Fruit fly (Drosophila melanogaster): ENCODE measurements around the gene CG34316.

Gene CG34316

DNA sequence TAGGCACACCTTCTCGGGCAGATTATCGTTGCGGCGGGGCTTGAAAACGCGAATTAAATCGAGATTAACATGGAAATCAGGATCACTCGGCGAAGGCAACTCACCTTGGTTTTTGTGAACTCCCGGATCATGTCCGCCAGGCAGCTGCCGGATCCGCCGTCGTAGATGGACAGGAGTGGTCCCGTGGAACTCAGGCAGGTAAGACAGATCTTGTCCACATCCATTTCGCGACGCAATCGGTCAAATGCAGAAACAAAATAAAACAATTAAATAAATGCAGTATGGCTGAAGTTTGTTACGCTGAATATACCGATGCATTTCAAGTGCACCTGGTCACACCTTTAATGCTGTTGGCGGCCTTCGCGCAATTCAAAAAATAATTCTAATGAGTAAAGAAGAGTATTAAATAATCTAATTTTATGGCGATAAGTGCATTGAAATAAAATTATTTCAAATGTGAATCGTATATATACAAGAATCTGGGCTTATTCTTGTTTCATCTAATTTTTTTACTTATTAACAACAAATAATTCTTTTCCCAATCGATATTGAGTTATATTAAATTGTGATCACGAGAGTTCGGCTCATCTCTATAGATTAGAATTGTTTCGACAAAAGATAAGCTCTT is 16.9 kb upstream of the CG34316 start, which contains the start of the genes CG6654 and CG4210 (continued):
- TF ChIP-seq cwo (GFP tag; optimal IDR thresholded peaks at IDR 0.05) (no peak), chm (GFP tag; IDR thresholded peaks at IDR 0.05) (0 out of 2 replicates have a peak, but pooled peaks have one; percentile 9), CG9932 (GFP tag; IDR thresholded peaks at IDR 0.05) (peak; percentile 54), bbx (GFP tag; IDR thresholded peaks at IDR 0.05; ENCODE audit: partially characterized antibody) (0 out of 2 replicates have a peak, but pooled peaks have one; percentile 39), PHDP (tag; optimal IDR thresholded peaks at IDR 0.05) (peak; percentile 8), CG6654 (GFP tag; optimal IDR thresholded peaks at IDR 0.05) (no peak), CG2116 (GFP tag; optimal IDR thresholded peaks at IDR 0.05) (peak; percentile 42), Elba2 (GFP tag; optimal IDR thresholded peaks at IDR 0.05) (peak; percentile 60), twi (tag; optimal IDR thresholded peaks at IDR 0.05) (no peak), E2f1 (GFP tag; IDR thresholded peaks at IDR 0.05) (no peak), nmo (GFP tag; optimal IDR thresholded peaks at IDR 0.05) (peak; percentile 56), Asciz (GFP tag; optimal IDR thresholded peaks at IDR 0.05) (peak; percentile 1), CoRest (tag; optimal IDR thresholded peaks at IDR 0.05) (peak; percentile 56), CG7357 (GFP tag; IDR thresholded peaks at IDR 0.05) (no peak), ftz-f1 (GFP tag; optimal IDR thresholded peaks at IDR 0.05) (peak; percentile 38), lbe (GFP tag; optimal IDR thresholded peaks at IDR 0.05) (no peak), Sry-δ (GFP tag; optimal IDR thresholded peaks at IDR 0.05) (peak; percentile 74), CG12659 (GFP tag; optimal IDR thresholded peaks at IDR 0.05) (peak; percentile 26), tna (GFP tag; IDR thresholded peaks at IDR 0.05; ENCODE audit: partially characterized antibody) (no peak), CG16863 (GFP tag; optimal IDR thresholded peaks at IDR 0.05) (no peak), h (optimal IDR thresholded peaks at IDR 0.05) (no peak), Hand (GFP tag; optimal IDR thresholded peaks at IDR 0.05) (no peak), CG2120 (GFP tag; optimal IDR thresholded peaks at IDR 0.05) (peak; percentile 53), Hsf (GFP tag; optimal IDR thresholded peaks at IDR 0.05) (peak; percentile 0), Dll (GFP tag; IDR thresholded peaks at IDR 0.05; ENCODE audit: partially characterized antibody) (peak; percentile 69), CG9817 (tag; optimal IDR thresholded peaks at IDR 0.05) (no peak), bab2 (GFP tag; optimal IDR thresholded peaks at IDR 0.05) (no peak), chif (GFP tag; optimal IDR thresholded peaks at IDR 0.05) (no peak), kni (GFP tag; optimal IDR thresholded peaks at IDR 0.05) (no peak), CG13775 (GFP tag; optimal IDR thresholded peaks at IDR 0.05) (peak; percentile 3), Myb (GFP tag; optimal IDR thresholded peaks at IDR 0.05) (peak; percentile 3), BtbVII (GFP tag; optimal IDR thresholded peaks at IDR 0.05) (no peak), grn (GFP tag; optimal IDR thresholded peaks at IDR 0.05) (peak; percentile 88), MESR4 (GFP tag; optimal IDR thresholded peaks at IDR 0.05) (peak; percentile 66), mam (GFP tag; optimal IDR thresholded peaks at IDR 0.05) (no peak), ERR (GFP tag; optimal IDR thresholded peaks at IDR 0.05) (no peak), B-H2 (GFP tag; optimal IDR thresholded peaks at IDR 0.05) (peak; percentile 38), CG31224 (GFP tag; IDR thresholded peaks at IDR 0.05) (no peak), unc-4 (GFP tag; IDR thresholded peaks at IDR 0.05; ENCODE audit: partially characterized antibody) (peak; percentile 51; the same call in 1 of the 2 replicates), CG11504 (tag; optimal IDR thresholded peaks at IDR 0.05) (no peak), gce (GFP tag; IDR thresholded peaks at IDR 0.05) (no peak), Nf-YB (GFP tag; optimal IDR thresholded peaks at IDR 0.05) (no peak), ham (GFP tag; IDR thresholded peaks at IDR 0.05) (no peak), Dbx (GFP tag; IDR thresholded peaks at IDR 0.05) (0 out of 3 replicates have a peak, but pooled peaks have one; percentile 15), hbn (GFP tag; IDR thresholded peaks at IDR 0.05; ENCODE audit: partially characterized antibody) (peak; percentile 39), Ptx1 (GFP tag; IDR thresholded peaks at IDR 0.05) (no peak), CG12391 (tag; optimal IDR thresholded peaks at IDR 0.05) (peak; percentile 43), Dp (GFP tag; optimal IDR thresholded peaks at IDR 0.05) (peak; percentile 90), CG7372 (GFP tag; IDR thresholded peaks at IDR 0.05) (no peak), Antp (GFP tag; optimal IDR thresholded peaks at IDR 0.05) (no peak)

Measured in whole organism, embryonic.